Worm (Caenorhabditis elegans) whole organism, young adult: ENCODE measurements around the gene ehs-1.

ENCODE experiments used
- B0035.1 ChIP-seq: sonication (generic microtip); optimal IDR thresholded peaks from 2 replicates; lab custom pipeline; 2016; ENCODE audit warnings: missing genetic modification characterization, mild to moderate bottlenecking, missing compliant biosample characterization, missing genotype, missing genetic modification reagents
- B0261.1 ChIP-seq: sonication (generic microtip); optimal IDR thresholded peaks from 2 replicates; lab custom pipeline; 2016; ENCODE audit warnings: mild to moderate bottlenecking, missing genetic modification characterization, moderate library complexity, missing compliant biosample characterization
- C06A6.2 ChIP-seq: fragments of 200-800 bp; sonication (Bioruptor generic); conservative IDR thresholded peaks from 2 replicates; pipeline ENCODE4 v1.3.6; 2022; ENCODE audit warnings: missing genetic modification characterization, missing compliant biosample characterization
- C17E4.6 ChIP-seq: fragments of 200-800 bp; sonication (Bioruptor generic); IDR thresholded peaks from 2 replicates; pipeline ENCODE4 v1.3.6; 2022; ENCODE audit warnings: missing genetic modification reagents, missing genetic modification characterization, missing compliant biosample characterization
- F39B2.1 ChIP-seq: fragments of 200-800 bp; sonication (Bioruptor generic); IDR thresholded peaks from 2 replicates; pipeline ENCODE4 v1.3.6; 2022; ENCODE audit warnings: missing genetic modification reagents, missing genetic modification characterization, missing compliant biosample characterization
- F55B11.4 ChIP-seq: sonication (generic microtip); optimal IDR thresholded peaks from 2 replicates; lab custom pipeline; 2016; ENCODE audit warnings: missing compliant biosample characterization, missing genetic modification characterization, borderline replicate concordance; ENCODE audit not compliant: insufficient read depth
- F57A8.1 ChIP-seq: fragments of 200-800 bp; sonication (Bioruptor generic); optimal IDR thresholded peaks from 2 replicates; lab custom pipeline; 2018; ENCODE audit warnings: mild to moderate bottlenecking, missing genetic modification characterization, moderate library complexity, missing compliant biosample characterization
- Y53F4B.3 ChIP-seq: fragments of 200-800 bp; sonication (Bioruptor generic); IDR thresholded peaks from 2 replicates; pipeline ENCODE4 v1.3.6; 2022; ENCODE audit warnings: missing genetic modification reagents, missing genetic modification characterization, missing compliant biosample characterization
- Y53G8AR.9 ChIP-seq: fragments of 200-800 bp; sonication (Bioruptor generic); conservative IDR thresholded peaks from 2 replicates; pipeline ENCODE4 v1.3.6; 2022; ENCODE audit warnings: missing genetic modification reagents, missing genetic modification characterization, missing compliant biosample characterization
- Y67H2A.10 ChIP-seq: fragments of 200-800 bp; sonication (Bioruptor generic); conservative IDR thresholded peaks from 2 replicates; pipeline ENCODE4 v1.3.6; 2022; ENCODE audit warnings: missing genetic modification reagents, missing genetic modification characterization, missing compliant biosample characterization
- Y95B8A.8 ChIP-seq: fragments of 200-800 bp; sonication (Bioruptor generic); IDR thresholded peaks from 2 replicates; pipeline ENCODE4 v1.3.6; 2022; ENCODE audit warnings: missing genetic modification reagents, missing genetic modification characterization, missing compliant biosample characterization
- akir-1 ChIP-seq: fragments of 200-800 bp; sonication (Bioruptor generic); optimal IDR thresholded peaks from 2 replicates; lab custom pipeline; 2018; ENCODE audit warnings: mild to moderate bottlenecking, missing genetic modification characterization, moderate library complexity, missing compliant biosample characterization
- attf-3 ChIP-seq: fragments of 200-800 bp; sonication (Bioruptor generic); conservative IDR thresholded peaks from 2 replicates; pipeline ENCODE4 v1.3.6; 2022; ENCODE audit warnings: missing genetic modification reagents, missing genetic modification characterization, missing compliant biosample characterization
- attf-5 ChIP-seq: fragments of 200-800 bp; sonication (Bioruptor generic); optimal IDR thresholded peaks from 2 replicates; lab custom pipeline; 2018; ENCODE audit warnings: mild to moderate bottlenecking, missing genetic modification characterization, missing compliant biosample characterization
- bed-1 ChIP-seq: fragments of 200-800 bp; sonication (Bioruptor generic); IDR thresholded peaks from 2 replicates; pipeline ENCODE4 v1.3.6; 2022; ENCODE audit warnings: missing genetic modification reagents, missing genetic modification characterization, missing compliant biosample characterization
- bed-2 ChIP-seq: fragments of 200-800 bp; sonication (Bioruptor generic); IDR thresholded peaks from 2 replicates; pipeline ENCODE4 v1.3.6; 2022; ENCODE audit warnings: missing genetic modification reagents, missing genetic modification characterization, missing compliant biosample characterization
- cebp-2 ChIP-seq: fragments of 200-800 bp; sonication (Bioruptor generic); IDR thresholded peaks from 2 replicates; pipeline ENCODE4 v1.3.6; 2022; ENCODE audit warnings: missing genetic modification characterization, missing compliant biosample characterization
- ceh-100 ChIP-seq: fragments of 200-800 bp; sonication (Bioruptor generic); IDR thresholded peaks from 2 replicates; pipeline ENCODE4 v1.3.6; 2022; ENCODE audit warnings: missing genetic modification reagents, missing genetic modification characterization, missing compliant biosample characterization
- ceh-27 ChIP-seq: fragments of 200-800 bp; sonication (Bioruptor generic); optimal IDR thresholded peaks from 2 replicates; lab custom pipeline; 2018; ENCODE audit warnings: mild to moderate bottlenecking, missing genetic modification characterization, moderate library complexity, missing compliant biosample characterization
- ceh-58 ChIP-seq: fragments of 200-800 bp; sonication (Bioruptor generic); IDR thresholded peaks from 2 replicates; pipeline ENCODE4 v1.3.6; 2022; ENCODE audit warnings: missing genetic modification characterization, missing compliant biosample characterization
- chd-7 ChIP-seq: sonication (generic microtip); optimal IDR thresholded peaks from 2 replicates; lab custom pipeline; 2016; ENCODE audit warnings: mild to moderate bottlenecking, missing genetic modification characterization, moderate library complexity, missing compliant biosample characterization
- dpff-1 ChIP-seq: sonication (generic microtip); optimal IDR thresholded peaks from 2 replicates; lab custom pipeline; 2017; ENCODE audit warnings: mild to moderate bottlenecking, missing genetic modification characterization, missing compliant biosample characterization
- dpl-1 ChIP-seq: fragments of 150-350 bp; optimal IDR thresholded peaks from 2 replicates; lab custom pipeline; 2014; ENCODE audit warnings: missing biosample characterization, missing genetic modification reagents, missing genetic modification characterization
- egrh-3 ChIP-seq: fragments of 200-800 bp; sonication (Bioruptor generic); IDR thresholded peaks from 2 replicates; pipeline ENCODE4 v1.3.6; 2022; ENCODE audit warnings: missing genetic modification reagents, missing genetic modification characterization, missing compliant biosample characterization
- hmg-1.2 ChIP-seq: fragments of 200-800 bp; sonication (Bioruptor generic); IDR thresholded peaks from 2 replicates; pipeline ENCODE4 v1.3.6; 2022; ENCODE audit warnings: missing genetic modification reagents, missing genetic modification characterization, missing compliant biosample characterization
- hrde-1 ChIP-seq: sonication (generic microtip); optimal IDR thresholded peaks from 2 replicates; lab custom pipeline; 2016; ENCODE audit warnings: missing genetic modification characterization, mild to moderate bottlenecking, missing compliant biosample characterization, moderate library complexity, missing genotype, missing genetic modification reagents, borderline replicate concordance
- let-607 ChIP-seq, 2 experiments: fragments of 200-800 bp in 1 of 2; sonication (Bioruptor generic) in 1 of 2; sonication (generic microtip) in 1 of 2; optimal IDR thresholded peaks; 2 replicates each; lab custom pipeline; 2016 to 2018; ENCODE audit warnings: mild to moderate bottlenecking in 2 of 2, missing compliant biosample characterization in 2 of 2, missing genetic modification characterization in 2 of 2, moderate library complexity in 2 of 2, missing genotype in 1 of 2
- lsl-1 ChIP-seq: fragments of 200-800 bp; sonication (Bioruptor generic); optimal IDR thresholded peaks from 2 replicates; lab custom pipeline; 2018; ENCODE audit warnings: mild to moderate bottlenecking, missing genetic modification characterization, moderate library complexity, missing compliant biosample characterization
- lsy-27 ChIP-seq: sonication (generic microtip); optimal IDR thresholded peaks from 2 replicates; lab custom pipeline; 2017; ENCODE audit warnings: missing genetic modification characterization, mild to moderate bottlenecking, missing compliant biosample characterization, antibody characterized with exemption, missing genotype, borderline replicate concordance; ENCODE audit not compliant: insufficient read depth
- madf-3 ChIP-seq: fragments of 200-800 bp; sonication (Bioruptor generic); IDR thresholded peaks from 2 replicates; pipeline ENCODE4 v1.3.6; 2022; ENCODE audit warnings: missing genetic modification reagents, missing genetic modification characterization, missing compliant biosample characterization
- madf-8 ChIP-seq: fragments of 200-800 bp; sonication (Bioruptor generic); conservative IDR thresholded peaks from 2 replicates; pipeline ENCODE4 v1.3.6; 2022; ENCODE audit warnings: missing genetic modification reagents, missing genetic modification characterization, missing compliant biosample characterization
- mcd-1 ChIP-seq: fragments of 200-800 bp; sonication (Bioruptor generic); IDR thresholded peaks from 2 replicates; pipeline ENCODE4 v1.3.6; 2022; ENCODE audit warnings: missing genetic modification reagents, missing genetic modification characterization, missing compliant biosample characterization
- nfya-1 ChIP-seq: sonication (generic microtip); optimal IDR thresholded peaks from 2 replicates; lab custom pipeline; 2017; ENCODE audit warnings: antibody characterized with exemption, missing compliant biosample characterization, missing genetic modification characterization, borderline replicate concordance; ENCODE audit not compliant: insufficient read depth
- nfya-2 ChIP-seq: fragments of 200-800 bp; sonication (Bioruptor generic); IDR thresholded peaks from 2 replicates; pipeline ENCODE4 v1.3.6; 2022; ENCODE audit warnings: missing genetic modification reagents, missing genetic modification characterization, missing compliant biosample characterization
- nfyb-1 ChIP-seq: fragments of 200-800 bp; sonication (Bioruptor generic); IDR thresholded peaks from 2 replicates; pipeline ENCODE4 v1.3.6; 2022; ENCODE audit warnings: missing genetic modification reagents, missing genetic modification characterization, missing compliant biosample characterization
- nhr-120 ChIP-seq: fragments of 200-800 bp; sonication (Bioruptor generic); IDR thresholded peaks from 2 replicates; pipeline ENCODE4 v1.3.6; 2022; ENCODE audit warnings: missing genetic modification characterization, missing compliant biosample characterization
- nhr-179 ChIP-seq: sonication (generic microtip); optimal IDR thresholded peaks from 2 replicates; lab custom pipeline; 2016; ENCODE audit warnings: mild to moderate bottlenecking, missing genetic modification characterization, missing compliant biosample characterization
- sea-2 ChIP-seq: fragments of 200-800 bp; sonication (Bioruptor generic); IDR thresholded peaks from 2 replicates; pipeline ENCODE4 v1.3.6; 2022; ENCODE audit warnings: missing genetic modification characterization, missing compliant biosample characterization
- snpc-1.3 ChIP-seq: sonication (generic microtip); optimal IDR thresholded peaks from 2 replicates; lab custom pipeline; 2017; ENCODE audit warnings: missing genetic modification characterization, mild to moderate bottlenecking, missing compliant biosample characterization, antibody characterized with exemption, moderate library complexity, missing genotype, missing genetic modification reagents; ENCODE audit not compliant: insufficient read depth
- snpc-3.4 ChIP-seq: sonication (generic microtip); optimal IDR thresholded peaks from 2 replicates; lab custom pipeline; 2017; ENCODE audit warnings: missing genetic modification characterization, mild to moderate bottlenecking, missing compliant biosample characterization, antibody characterized with exemption, moderate library complexity, missing genotype, missing genetic modification reagents
- zfh-2 ChIP-seq: fragments of 200-800 bp; sonication (Bioruptor generic); conservative IDR thresholded peaks from 2 replicates; pipeline ENCODE4 v1.3.6; 2022; ENCODE audit warnings: missing genetic modification reagents, missing genetic modification characterization, missing compliant biosample characterization
- zim-3 ChIP-seq: sonication (generic microtip); optimal IDR thresholded peaks from 2 replicates; lab custom pipeline; 2017; ENCODE audit warnings: mild to moderate bottlenecking, missing genetic modification characterization, moderate library complexity, missing compliant biosample characterization
- ztf-22 ChIP-seq: fragments of 200-800 bp; sonication (Bioruptor generic); optimal IDR thresholded peaks from 2 replicates; lab custom pipeline; 2018; ENCODE audit warnings: mild to moderate bottlenecking, missing genetic modification characterization, moderate library complexity, missing compliant biosample characterization
- ztf-25 ChIP-seq: fragments of 200-800 bp; sonication (Bioruptor generic); IDR thresholded peaks from 2 replicates; pipeline ENCODE4 v1.3.6; 2022; ENCODE audit warnings: missing genetic modification reagents, missing genetic modification characterization, missing compliant biosample characterization
- ztf-3 ChIP-seq: fragments of 200-800 bp; sonication (Bioruptor generic); optimal IDR thresholded peaks from 2 replicates; lab custom pipeline; 2018; ENCODE audit warnings: mild to moderate bottlenecking, missing genetic modification characterization, missing compliant biosample characterization

Gene ehs-1

DNA sequence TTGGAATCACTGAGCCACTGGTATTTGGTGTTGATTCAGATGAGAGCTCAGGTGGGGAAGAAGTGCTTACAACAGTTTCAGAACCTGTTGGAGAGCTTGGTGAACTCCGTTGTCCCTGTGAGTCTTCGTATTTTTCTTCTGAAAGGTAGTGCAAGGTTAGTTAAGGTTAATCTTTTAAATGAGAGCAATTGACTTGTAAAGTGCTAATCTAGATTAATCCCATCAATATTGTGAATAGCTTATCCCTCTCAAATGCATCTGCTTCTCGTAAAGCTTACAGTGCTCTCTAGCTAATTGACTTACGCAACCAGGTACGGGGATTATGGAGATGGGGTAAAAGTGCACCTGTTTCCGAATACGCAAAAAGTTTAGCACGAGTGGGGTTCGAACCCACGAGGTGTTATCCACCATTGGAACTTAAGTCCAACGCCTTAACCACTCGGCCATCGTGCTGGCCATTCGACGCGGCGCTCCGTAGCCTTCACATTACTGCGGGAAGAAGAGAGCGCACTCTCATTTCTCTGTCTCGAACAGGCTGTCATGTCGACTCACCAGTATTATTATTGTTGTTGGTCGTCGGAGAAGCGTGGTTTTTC lies 47.9 kb upstream of the ehs-1 start (continued):
- no peak for TF ChIP-seq nfya-1
- no peak for TF ChIP-seq bed-2 (GFP tag; lab: Robert Waterston, UW)
- no peak for TF ChIP-seq let-607 (tag; optimal IDR thresholded peaks at IDR 0.05; lab: Kevin White, UChicago)
- no peak for TF ChIP-seq ztf-22 (GFP tag; lab: Kevin White, UChicago)
- TF ChIP-seq sea-2 (GFP tag; lab: Robert Waterston, UW), result no peak
- no peak for TF ChIP-seq nhr-120 (GFP tag; lab: Robert Waterston, UW)
- peak; percentile 20 for TF ChIP-seq snpc-1.3 (tag; lab: Kevin White, UChicago)
- TF ChIP-seq egrh-3 (GFP tag; lab: Robert Waterston, UW), result peak; percentile 33; the same call in 1 of the 2 replicates
- TF ChIP-seq ceh-58 (GFP tag; lab: Robert Waterston, UW), result no peak
- 0 out of 2 replicates have a peak, but pooled peaks have one; percentile 27 for TF ChIP-seq ceh-100
- no peak for TF ChIP-seq C06A6.2 (GFP tag; lab: Robert Waterston, UW)
- TF ChIP-seq attf-3, result no peak
- no peak for TF ChIP-seq dpff-1 (tag; lab: Kevin White, UChicago)
- TF ChIP-seq zfh-2 (GFP tag; lab: Robert Waterston, UW), result peak; percentile 59; the same call in 1 of the 2 replicates
- peak; percentile 56; the same call in 1 of the 2 replicates for TF ChIP-seq Y53F4B.3 (GFP tag; lab: Robert Waterston, UW)
- TF ChIP-seq ceh-27 (GFP tag; lab: Kevin White, UChicago), result peak; percentile 75
- no peak for TF ChIP-seq akir-1 (GFP tag; lab: Kevin White, UChicago)
- TF ChIP-seq chd-7, result peak; percentile 52
- peak; percentile 38; the same call in 1 of the 2 replicates for TF ChIP-seq mcd-1
- no peak for TF ChIP-seq nhr-179 (tag; lab: Kevin White, UChicago)
- TF ChIP-seq Y95B8A.8 (GFP tag; lab: Robert Waterston, UW), result no peak
- peak; percentile 90 for TF ChIP-seq B0261.1 (tag; lab: Kevin White, UChicago)
- no peak for TF ChIP-seq dpl-1 (GFP tag; lab: Kevin White, UChicago)
- no peak for TF ChIP-seq cebp-2 (GFP tag; lab: Robert Waterston, UW)
- TF ChIP-seq Y53G8AR.9, result 0 out of 2 replicates have a peak, but pooled peaks have one; percentile 57
- no peak for TF ChIP-seq madf-8 (GFP tag; lab: Robert Waterston, UW)
- TF ChIP-seq C17E4.6, result no peak
- TF ChIP-seq zim-3 (tag; lab: Kevin White, UChicago), result peak; percentile 54
- no peak for TF ChIP-seq F55B11.4 (tag; lab: Kevin White, UChicago)
- TF ChIP-seq Y67H2A.10, result no peak
- TF ChIP-seq nfyb-1 (GFP tag; lab: Robert Waterston, UW), result peak; percentile 83
- no peak for TF ChIP-seq lsl-1 (GFP tag; lab: Kevin White, UChicago)
- TF ChIP-seq bed-1 (GFP tag; lab: Robert Waterston, UW), result no peak
- TF ChIP-seq hmg-1.2, result peak; percentile 78
- TF ChIP-seq snpc-3.4 (tag; lab: Kevin White, UChicago), result no peak
- TF ChIP-seq nfya-2 (GFP tag; lab: Robert Waterston, UW), result no peak
- TF ChIP-seq F57A8.1 (GFP tag; lab: Kevin White, UChicago), result no peak
- no peak for TF ChIP-seq ztf-25
- TF ChIP-seq hrde-1 (tag; lab: Kevin White, UChicago), result no peak
- 0 out of 2 replicates have a peak, but pooled peaks have one; percentile 55 for TF ChIP-seq madf-3
- TF ChIP-seq ztf-3 (GFP tag; lab: Kevin White, UChicago), result no peak
- TF ChIP-seq lsy-27 (tag; lab: Kevin White, UChicago), result no peak
- peak; percentile 35 for TF ChIP-seq attf-5
- TF ChIP-seq B0035.1 (tag; lab: Kevin White, UChicago), result no peak
- no peak for TF ChIP-seq F39B2.1
- TF ChIP-seq, all 124 proteins: peak for 51
